Fruit fly (Drosophila melanogaster) S2 (cell line): ENCODE measurements around the gene Nfs1.

Experiments used
- CG8478 ChIP-seq: fragments of >200 bp; optimal IDR thresholded peaks from 2 replicates; lab custom pipeline; 2018
- CTCF ChIP-seq, 2 experiments: fragments of >200 bp; optimal IDR thresholded peaks; 2 replicates each; lab custom pipeline; 2018

DNA sequence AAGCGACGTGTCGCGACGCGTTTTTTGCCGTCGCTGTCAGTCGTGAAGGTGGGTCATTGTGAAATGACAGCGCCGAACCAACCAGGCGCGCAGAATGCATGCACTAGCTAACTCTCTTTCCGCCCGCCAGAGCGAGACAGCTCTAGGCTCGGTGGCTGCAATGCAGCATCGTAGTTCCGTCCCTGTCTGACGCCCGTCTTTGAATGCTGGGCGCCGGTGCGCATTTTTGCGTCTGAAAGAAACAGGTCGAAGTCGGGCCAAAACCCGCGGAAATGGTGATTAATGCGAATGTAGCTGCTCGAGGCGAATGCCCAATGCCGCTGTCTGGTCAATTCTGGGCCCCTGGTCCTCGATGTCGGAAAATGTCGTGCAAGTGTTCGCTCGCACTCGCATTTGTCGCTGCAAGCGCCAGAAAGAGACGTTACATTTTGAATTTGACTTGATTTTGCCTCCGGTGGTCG lies 7.9 kb downstream of the Nfs1 start:
- TF ChIP-seq CTCF (optimal IDR thresholded peaks at IDR 0.05; lab: Kevin White, UChicago), result peak; percentile 41 to 45
- no peak for TF ChIP-seq CG8478
